Fruit fly (Drosophila melanogaster) whole organism, prepupa: ENCODE results near the gene simj.

Source experiments
- Blimp-1 ChIP-seq: fragments of 200-800 bp; sonication (Bioruptor generic); optimal IDR thresholded peaks from 3 replicates; lab custom pipeline; 2017; ENCODE audit warnings: missing biosample characterization, missing genetic modification characterization, mild to moderate bottlenecking, moderate library complexity, missing genetic modification reagents
- CG10631 ChIP-seq: fragments of 200-800 bp; sonication (Bioruptor generic); optimal IDR thresholded peaks from 2 replicates; lab custom pipeline; 2016; ENCODE audit warnings: missing biosample characterization, missing genetic modification characterization
- CG10669 ChIP-seq: fragments of 200-800 bp; sonication (Bioruptor generic); optimal IDR thresholded peaks from 3 replicates; lab custom pipeline; 2018; ENCODE audit warnings: missing biosample characterization, mild to moderate bottlenecking, missing genetic modification characterization, moderate library complexity
- CG11294 ChIP-seq: fragments of 200-800 bp; sonication (Bioruptor generic); IDR thresholded peaks from 2 replicates; pipeline ENCODE4 v1.3.6; 2022; ENCODE audit warnings: missing biosample characterization, missing genetic modification characterization
- CG11902 ChIP-seq: fragments of 200-800 bp; sonication (Bioruptor generic); optimal IDR thresholded peaks from 3 replicates; lab custom pipeline; 2016; ENCODE audit warnings: missing biosample characterization, missing genetic modification characterization
- CG15336 ChIP-seq: fragments of 200-800 bp; sonication (Bioruptor generic); IDR thresholded peaks from 2 replicates; pipeline ENCODE4 v1.3.6; 2022; ENCODE audit warnings: missing biosample characterization, missing genetic modification characterization
- CG1621 ChIP-seq: fragments of 200-800 bp; sonication (Bioruptor generic); optimal IDR thresholded peaks from 3 replicates; lab custom pipeline; 2018; ENCODE audit warnings: missing biosample characterization, mild to moderate bottlenecking, missing genetic modification characterization
- CG16779 ChIP-seq: fragments of 200-800 bp; sonication (Bioruptor generic); optimal IDR thresholded peaks from 3 replicates; lab custom pipeline; 2017; ENCODE audit warnings: missing biosample characterization, mild to moderate bottlenecking, missing genetic modification characterization
- CG3032 ChIP-seq: fragments of 200-800 bp; optimal IDR thresholded peaks from 2 replicates; lab custom pipeline; 2019; ENCODE audit warnings: missing biosample characterization, mild to moderate bottlenecking, missing genetic modification characterization, moderate library complexity
- CG31627 ChIP-seq: fragments of 200-800 bp; sonication (Bioruptor generic); optimal IDR thresholded peaks from 3 replicates; lab custom pipeline; 2016; ENCODE audit warnings: missing biosample characterization, missing genetic modification characterization
- CG32006 ChIP-seq: fragments of 200-800 bp; sonication (Bioruptor generic); optimal IDR thresholded peaks from 3 replicates; lab custom pipeline; 2017; ENCODE audit warnings: missing biosample characterization, mild to moderate bottlenecking, missing genetic modification characterization
- CG34406 ChIP-seq: fragments of 200-800 bp; sonication (Bioruptor generic); optimal IDR thresholded peaks from 3 replicates; lab custom pipeline; 2016; ENCODE audit warnings: missing biosample characterization, missing genetic modification characterization
- CG3919 ChIP-seq: fragments of 200-800 bp; sonication (Bioruptor generic); optimal IDR thresholded peaks from 3 replicates; lab custom pipeline; 2016; ENCODE audit warnings: missing biosample characterization, missing genetic modification characterization
- CG4318 ChIP-seq: fragments of 200-800 bp; sonication (Bioruptor generic); optimal IDR thresholded peaks from 3 replicates; lab custom pipeline; 2017; ENCODE audit warnings: missing biosample characterization, mild to moderate bottlenecking, missing genetic modification characterization
- CG6163 ChIP-seq: fragments of 200-800 bp; sonication (Bioruptor generic); IDR thresholded peaks from 3 replicates; pipeline ENCODE4 v1.3.6; 2022; ENCODE audit warnings: missing biosample characterization, missing genetic modification characterization
- CG6276 ChIP-seq: fragments of 200-800 bp; sonication (Bioruptor generic); optimal IDR thresholded peaks from 2 replicates; lab custom pipeline; 2017; ENCODE audit warnings: missing biosample characterization, mild to moderate bottlenecking, missing genetic modification characterization
- CG7368 ChIP-seq: fragments of 200-800 bp; sonication (Bioruptor generic); optimal IDR thresholded peaks from 3 replicates; lab custom pipeline; 2016; ENCODE audit warnings: missing biosample characterization, missing genetic modification characterization
- CG8319 ChIP-seq: fragments of 200-800 bp; sonication (Bioruptor generic); optimal IDR thresholded peaks from 3 replicates; lab custom pipeline; 2016; ENCODE audit warnings: missing biosample characterization, missing genetic modification characterization
- CG8632 ChIP-seq: fragments of 200-800 bp; sonication (Bioruptor generic); optimal IDR thresholded peaks from 3 replicates; lab custom pipeline; 2016; ENCODE audit warnings: missing biosample characterization, missing genetic modification characterization
- Eip75B ChIP-seq: fragments of 200-800 bp; sonication (Bioruptor generic); optimal IDR thresholded peaks from 3 replicates; lab custom pipeline; 2016; ENCODE audit warnings: missing biosample characterization, missing genetic modification characterization
- Eip78C ChIP-seq: fragments of 200-800 bp; sonication (Bioruptor generic); peaks from one replicate; lab custom pipeline; 2016; ENCODE audit warnings: missing biosample characterization, missing genetic modification characterization
- Eip93F ChIP-seq: fragments of 200-800 bp; sonication (Bioruptor generic); optimal IDR thresholded peaks from 2 replicates; lab custom pipeline; 2016; ENCODE audit warnings: missing biosample characterization, mild to moderate bottlenecking, missing genetic modification characterization
- Ets96B ChIP-seq: fragments of 200-800 bp; optimal IDR thresholded peaks from 2 replicates; lab custom pipeline; 2019; ENCODE audit warnings: missing biosample characterization, mild to moderate bottlenecking, missing genetic modification characterization, moderate library complexity
- Gug ChIP-seq: fragments of 200-800 bp; sonication (Bioruptor generic); IDR thresholded peaks from 2 replicates; pipeline ENCODE4 v1.3.6; 2022; ENCODE audit warnings: missing biosample characterization, missing genetic modification characterization
- Hr38 ChIP-seq: sonication (Bioruptor generic); optimal IDR thresholded peaks from 2 replicates; lab custom pipeline; 2016; ENCODE audit warnings: missing biosample characterization, missing genetic modification characterization
- Hr39 ChIP-seq: fragments of 200-800 bp; sonication (Bioruptor generic); optimal IDR thresholded peaks from 2 replicates; lab custom pipeline; 2016; ENCODE audit warnings: missing biosample characterization, missing genetic modification characterization
- Lpt ChIP-seq: fragments of 200-800 bp; sonication (Bioruptor generic); optimal IDR thresholded peaks from 3 replicates; lab custom pipeline; 2016; ENCODE audit warnings: missing biosample characterization, missing genetic modification characterization
- OdsH ChIP-seq: fragments of 200-800 bp; sonication (Bioruptor generic); optimal IDR thresholded peaks from 3 replicates; lab custom pipeline; 2016; ENCODE audit warnings: missing biosample characterization, missing genetic modification characterization
- Sox102F ChIP-seq: fragments of 200-800 bp; sonication (Bioruptor generic); optimal IDR thresholded peaks from 2 replicates; lab custom pipeline; 2016; ENCODE audit warnings: missing biosample characterization, mild to moderate bottlenecking, missing genetic modification characterization
- Sox14 ChIP-seq: fragments of 200-800 bp; sonication (Bioruptor generic); optimal IDR thresholded peaks from 3 replicates; lab custom pipeline; 2016; ENCODE audit warnings: missing biosample characterization, missing genetic modification characterization
- Sox15 ChIP-seq: fragments of 200-800 bp; sonication (Bioruptor generic); optimal IDR thresholded peaks from 3 replicates; lab custom pipeline; 2016; ENCODE audit warnings: missing biosample characterization, missing genetic modification characterization
- acj6 ChIP-seq: fragments of 200-800 bp; sonication (Bioruptor generic); optimal IDR thresholded peaks from 3 replicates; lab custom pipeline; 2016; ENCODE audit warnings: missing biosample characterization, missing genetic modification characterization
- esn ChIP-seq: fragments of 200-800 bp; sonication (Bioruptor generic); optimal IDR thresholded peaks from 2 replicates; lab custom pipeline; 2016; ENCODE audit warnings: missing biosample characterization, mild to moderate bottlenecking, missing genetic modification characterization, moderate library complexity
- fd85E ChIP-seq: fragments of 200-800 bp; sonication (Bioruptor generic); optimal IDR thresholded peaks from 3 replicates; lab custom pipeline; 2016; ENCODE audit warnings: missing biosample characterization, missing genetic modification characterization
- fkh ChIP-seq: fragments of 200-800 bp; sonication (Bioruptor generic); optimal IDR thresholded peaks from 3 replicates; lab custom pipeline; 2017; ENCODE audit warnings: missing biosample characterization, mild to moderate bottlenecking, missing genetic modification characterization, moderate library complexity
- lz ChIP-seq: fragments of 200-800 bp; sonication (Bioruptor generic); optimal IDR thresholded peaks from 3 replicates; lab custom pipeline; 2016; ENCODE audit warnings: missing biosample characterization, missing genetic modification characterization
- net ChIP-seq: fragments of 200-800 bp; sonication (Bioruptor generic); optimal IDR thresholded peaks from 3 replicates; lab custom pipeline; 2016; ENCODE audit warnings: missing biosample characterization, missing genetic modification characterization
- pdm3 ChIP-seq: fragments of 200-800 bp; sonication (Bioruptor generic); optimal IDR thresholded peaks from 3 replicates; lab custom pipeline; 2016; ENCODE audit warnings: missing biosample characterization, missing genetic modification characterization
- salr ChIP-seq, 2 experiments: fragments of 200-800 bp; sonication (Bioruptor generic); optimal IDR thresholded peaks; 3 replicates each; lab custom pipeline; 2016 to 2018; ENCODE audit warnings: missing biosample characterization in 2 of 2, missing genetic modification characterization in 2 of 2, mild to moderate bottlenecking in 1 of 2
- svp ChIP-seq: fragments of 200-800 bp; sonication (Bioruptor generic); peaks from one replicate; lab custom pipeline; 2016; ENCODE audit warnings: missing biosample characterization, missing genetic modification characterization
- vri ChIP-seq: fragments of 200-800 bp; sonication (Bioruptor generic); optimal IDR thresholded peaks from 3 replicates; lab custom pipeline; 2016; ENCODE audit warnings: missing biosample characterization, mild to moderate bottlenecking, missing genetic modification characterization

simj gene

DNA sequence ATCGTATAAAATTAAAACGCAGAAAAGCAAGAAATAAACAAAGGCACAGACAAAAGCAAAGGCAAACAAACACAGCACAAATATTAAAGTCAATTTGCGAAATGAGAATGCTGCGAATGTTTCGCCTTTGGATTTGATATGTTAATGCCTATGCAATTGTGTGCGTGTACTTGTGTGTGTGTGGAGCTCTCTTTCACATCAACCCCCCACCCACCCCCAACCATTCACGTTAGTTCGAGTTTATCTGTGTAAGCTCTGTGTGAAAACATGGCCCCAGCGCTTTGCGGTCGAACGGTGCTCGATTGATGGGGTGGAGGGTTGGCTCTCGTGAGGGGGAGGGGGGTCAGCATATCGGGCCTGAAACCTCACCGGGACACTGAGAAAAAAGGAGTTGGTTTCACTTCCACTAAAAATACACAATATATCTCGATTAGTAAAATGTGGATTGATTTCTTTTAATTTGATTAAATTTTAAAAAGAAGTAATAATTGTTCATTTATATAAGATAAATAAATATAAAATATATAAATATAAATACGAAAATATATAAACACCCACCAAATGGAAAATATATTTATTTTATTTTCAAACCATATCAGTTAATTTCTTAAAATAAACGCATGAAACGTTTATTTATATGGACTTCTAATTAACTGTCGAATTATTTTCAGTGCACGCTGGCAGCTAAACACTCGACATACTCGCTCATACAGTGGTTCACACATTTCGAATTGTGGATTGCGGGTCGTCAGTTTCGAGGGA is 74.0 kb downstream of the simj start (continued):
- peak; percentile 62 for TF ChIP-seq CG11294 (GFP tag; lab: Robert Waterston, UW)
- TF ChIP-seq CG31627 (GFP tag; lab: Kevin White, UChicago), result peak; percentile 53
- TF ChIP-seq Gug (GFP tag; lab: Robert Waterston, UW), result peak; percentile 37; the same call in 1 of the 2 replicates
- peak in 1 of 2 experiments; percentile 60 for TF ChIP-seq salr (GFP tag; optimal IDR thresholded peaks at IDR 0.05; lab: Kevin White, UChicago)
- TF ChIP-seq Sox15, result peak; percentile 29
- TF ChIP-seq CG34406 (GFP tag; lab: Kevin White, UChicago), result peak; percentile 81
- TF ChIP-seq net (GFP tag; lab: Kevin White, UChicago), result peak; percentile 14
- peak; percentile 71 for TF ChIP-seq Lpt (GFP tag; lab: Kevin White, UChicago)
- TF ChIP-seq Blimp-1, result peak; percentile 71
- peak; percentile 65 for TF ChIP-seq pdm3 (GFP tag; lab: Kevin White, UChicago)
- TF ChIP-seq CG15336 (GFP tag; lab: Robert Waterston, UW), result peak; percentile 85
- TF ChIP-seq CG4318 (GFP tag; lab: Kevin White, UChicago), result peak; percentile 60
- TF ChIP-seq OdsH (GFP tag; lab: Kevin White, UChicago), result peak; percentile 74
- TF ChIP-seq fkh (GFP tag; lab: Kevin White, UChicago), result peak; percentile 84
- peak; percentile 48 for TF ChIP-seq CG6163 (GFP tag; lab: Robert Waterston, UW)
- TF ChIP-seq vri (GFP tag; lab: Kevin White, UChicago), result peak; percentile 29
- TF ChIP-seq CG3919 (GFP tag; lab: Kevin White, UChicago), result peak; percentile 79
- TF ChIP-seq CG1621 (tag; lab: Kevin White, UChicago), result no peak
- peak; percentile 85 for TF ChIP-seq CG3032 (tag; lab: Kevin White, UChicago)
- TF ChIP-seq esn, result peak; percentile 66
- TF ChIP-seq CG8319 (GFP tag; lab: Kevin White, UChicago), result peak; percentile 57
- TF ChIP-seq Hr39 (GFP tag; lab: Kevin White, UChicago), result peak; percentile 53
- peak; percentile 92 for TF ChIP-seq CG32006
- peak; percentile 7 for TF ChIP-seq CG7368
- peak; percentile 52 for TF ChIP-seq CG16779 (tag; lab: Kevin White, UChicago)
- no peak for TF ChIP-seq Eip75B (GFP tag; lab: Kevin White, UChicago)
- TF ChIP-seq CG10631, result peak; percentile 80
- TF ChIP-seq CG6276 (GFP tag; lab: Kevin White, UChicago), result peak; percentile 79
- no peak for TF ChIP-seq Sox14 (GFP tag; lab: Kevin White, UChicago)
- peak; percentile 58 for TF ChIP-seq CG10669 (GFP tag; lab: Kevin White, UChicago)
- TF ChIP-seq svp, result peak; percentile 72
- no peak for TF ChIP-seq fd85E (GFP tag; lab: Kevin White, UChicago)
- TF ChIP-seq Eip93F (GFP tag; lab: Kevin White, UChicago), result no peak
- no peak for TF ChIP-seq Hr38 (GFP tag; lab: Kevin White, UChicago)
- TF ChIP-seq CG11902 (GFP tag; lab: Kevin White, UChicago), result peak; percentile 33
- peak; percentile 67 for TF ChIP-seq CG8632 (GFP tag; lab: Kevin White, UChicago)
- TF ChIP-seq Ets96B (tag; lab: Kevin White, UChicago), result peak; percentile 84

dm6 chr3L:10739109-10739665 is 74.6 kb downstream of the simj start:
- TF ChIP-seq vri (GFP tag; lab: Kevin White, UChicago) (peak; percentile 16), Sox15 (no peak), acj6 (GFP tag; lab: Kevin White, UChicago) (no peak), OdsH (GFP tag; lab: Kevin White, UChicago) (no peak), svp (peak; percentile 83), Eip78C (GFP tag; lab: Kevin White, UChicago) (peak; percentile 83), Sox14 (GFP tag; lab: Kevin White, UChicago) (peak; percentile 21), Sox102F (GFP tag; lab: Kevin White, UChicago) (peak; percentile 30), fkh (GFP tag; lab: Kevin White, UChicago) (peak; percentile 71), lz (GFP tag; lab: Kevin White, UChicago) (no peak), CG11294 (GFP tag; lab: Robert Waterston, UW) (no peak), Blimp-1 (no peak)
